Worm (Caenorhabditis elegans) whole organism, late embryonic: ENCODE results near the gene T06D4.1.
A peak's percentile ranks its signal among the peaks of the same experiment; 100 is the strongest.

Source experiments
- F13H6.1 ChIP-seq: sonication (generic microtip); optimal IDR thresholded peaks from 2 replicates; lab custom pipeline; 2016; ENCODE audit warnings: missing genetic modification characterization, missing compliant biosample characterization
- K09A11.1 ChIP-seq: sonication (generic microtip); optimal IDR thresholded peaks from 2 replicates; lab custom pipeline; 2017; ENCODE audit warnings: antibody characterized with exemption, mild to moderate bottlenecking, missing genetic modification characterization, missing compliant biosample characterization; ENCODE audit not compliant: insufficient read depth
- Y22D7AL.16 ChIP-seq: sonication (generic microtip); optimal IDR thresholded peaks from 2 replicates; lab custom pipeline; 2016; ENCODE audit warnings: missing genetic modification characterization, missing compliant biosample characterization
- ama-1 ChIP-seq: fragments of 150-350 bp; optimal IDR thresholded peaks from 2 replicates; lab custom pipeline; 2014
- ceh-14 ChIP-seq: sonication (generic microtip); optimal IDR thresholded peaks from 2 replicates; lab custom pipeline; 2016; ENCODE audit warnings: missing genotype, missing genetic modification characterization, missing compliant biosample characterization
- ceh-22 ChIP-seq: sonication (generic microtip); optimal IDR thresholded peaks from 2 replicates; lab custom pipeline; 2017; ENCODE audit warnings: missing biosample characterization, missing genetic modification characterization
- ceh-24 ChIP-seq: sonication (generic microtip); optimal IDR thresholded peaks from 2 replicates; lab custom pipeline; 2016; ENCODE audit warnings: mild to moderate bottlenecking, missing genetic modification characterization, missing compliant biosample characterization
- ceh-30 ChIP-seq: fragments of 150-350 bp; optimal IDR thresholded peaks from 2 replicates; lab custom pipeline; 2014; ENCODE audit warnings: missing biosample characterization, missing genetic modification characterization
- ceh-31 ChIP-seq: sonication (generic microtip); optimal IDR thresholded peaks from 2 replicates; lab custom pipeline; 2016; ENCODE audit warnings: missing genetic modification characterization, missing compliant biosample characterization
- ceh-45 ChIP-seq: fragments of 200-800 bp; sonication (Bioruptor generic); IDR thresholded peaks from 2 replicates; pipeline ENCODE4 v1.3.6; 2022; ENCODE audit warnings: missing genetic modification reagents, missing genetic modification characterization, missing compliant biosample characterization
- ceh-48 ChIP-seq: sonication (generic microtip); optimal IDR thresholded peaks from 2 replicates; lab custom pipeline; 2016; ENCODE audit warnings: missing genetic modification characterization, inconsistent platforms, missing compliant biosample characterization
- ceh-6 ChIP-seq: fragments of 200-800 bp; sonication (Bioruptor generic); optimal IDR thresholded peaks from 2 replicates; lab custom pipeline; 2018; ENCODE audit warnings: mild to moderate bottlenecking, missing genetic modification characterization, missing compliant biosample characterization
- ceh-9 ChIP-seq: sonication (generic microtip); optimal IDR thresholded peaks from 2 replicates; lab custom pipeline; 2016; ENCODE audit warnings: mild to moderate bottlenecking, missing genetic modification characterization, inconsistent platforms, missing compliant biosample characterization
- che-1 ChIP-seq: sonication (generic microtip); optimal IDR thresholded peaks from 2 replicates; lab custom pipeline; 2016; ENCODE audit warnings: mild to moderate bottlenecking, missing genetic modification characterization, missing compliant biosample characterization
- dmd-4 ChIP-seq: sonication (generic microtip); optimal IDR thresholded peaks from 2 replicates; lab custom pipeline; 2016; ENCODE audit warnings: borderline replicate concordance, missing genetic modification characterization, missing compliant biosample characterization
- dve-1 ChIP-seq: sonication (generic microtip); optimal IDR thresholded peaks from 2 replicates; lab custom pipeline; 2017; ENCODE audit warnings: antibody characterized with exemption, mild to moderate bottlenecking, missing genetic modification characterization, missing compliant biosample characterization
- elt-2 ChIP-seq: sonication (generic microtip); optimal IDR thresholded peaks from 2 replicates; lab custom pipeline; 2016; ENCODE audit warnings: missing genetic modification reagents, missing genetic modification characterization, missing compliant biosample characterization
- elt-4 ChIP-seq: sonication (generic microtip); optimal IDR thresholded peaks from 2 replicates; lab custom pipeline; 2016; ENCODE audit warnings: missing genetic modification characterization, missing compliant biosample characterization
- eyg-1 ChIP-seq: sonication (generic microtip); optimal IDR thresholded peaks from 2 replicates; lab custom pipeline; 2016; ENCODE audit warnings: missing genotype, missing genetic modification characterization, missing compliant biosample characterization
- fax-1 ChIP-seq: sonication (generic microtip); optimal IDR thresholded peaks from 2 replicates; lab custom pipeline; 2016; ENCODE audit warnings: missing genotype, missing genetic modification characterization, missing compliant biosample characterization
- hlh-13 ChIP-seq: fragments of 200-800 bp; sonication (Bioruptor generic); optimal IDR thresholded peaks from 2 replicates; lab custom pipeline; 2018; ENCODE audit warnings: mild to moderate bottlenecking, missing genetic modification characterization, missing compliant biosample characterization
- hlh-15 ChIP-seq: sonication (generic microtip); optimal IDR thresholded peaks from 2 replicates; lab custom pipeline; 2016; ENCODE audit warnings: missing genetic modification characterization, missing compliant biosample characterization
- hlh-30 ChIP-seq: sonication (generic microtip); optimal IDR thresholded peaks from 2 replicates; lab custom pipeline; 2017; ENCODE audit warnings: antibody characterized with exemption, missing genetic modification characterization, missing compliant biosample characterization; ENCODE audit not compliant: insufficient read depth
- hlh-8 ChIP-seq: sonication (generic microtip); optimal IDR thresholded peaks from 2 replicates; lab custom pipeline; 2016; ENCODE audit warnings: missing genotype, missing genetic modification characterization, missing compliant biosample characterization
- mec-3 ChIP-seq: sonication (generic microtip); optimal IDR thresholded peaks from 2 replicates; lab custom pipeline; 2016; ENCODE audit warnings: borderline replicate concordance, missing genetic modification characterization, missing compliant biosample characterization
- nfya-1 ChIP-seq: sonication (generic microtip); optimal IDR thresholded peaks from 2 replicates; lab custom pipeline; 2017; ENCODE audit warnings: missing genetic modification characterization, mild to moderate bottlenecking, missing compliant biosample characterization, antibody characterized with exemption, moderate library complexity
- odd-2 ChIP-seq: sonication (generic microtip); optimal IDR thresholded peaks from 2 replicates; lab custom pipeline; 2017; ENCODE audit warnings: antibody characterized with exemption, mild to moderate bottlenecking, missing genetic modification characterization, missing compliant biosample characterization
- pat-9 ChIP-seq: fragments of 200-800 bp; sonication (Bioruptor generic); optimal IDR thresholded peaks from 2 replicates; lab custom pipeline; 2018; ENCODE audit warnings: mild to moderate bottlenecking, missing genetic modification characterization, moderate library complexity, missing compliant biosample characterization
- pha-2 ChIP-seq: sonication (generic microtip); optimal IDR thresholded peaks from 2 replicates; lab custom pipeline; 2017; ENCODE audit warnings: mild to moderate bottlenecking, missing genetic modification characterization, missing compliant biosample characterization
- pros-1 ChIP-seq: fragments of 150-350 bp; optimal IDR thresholded peaks from 2 replicates; lab custom pipeline; 2014; ENCODE audit warnings: missing biosample characterization, missing genetic modification reagents, missing genetic modification characterization
- ref-2 ChIP-seq: sonication (generic microtip); optimal IDR thresholded peaks from 2 replicates; lab custom pipeline; 2016; ENCODE audit warnings: missing genetic modification characterization, missing compliant biosample characterization
- sdc-2 ChIP-seq: sonication (generic microtip); optimal IDR thresholded peaks from 2 replicates; lab custom pipeline; 2016; ENCODE audit warnings: missing genotype, missing genetic modification characterization, missing compliant biosample characterization
- sox-2 ChIP-seq: fragments of 200-800 bp; sonication (Bioruptor generic); IDR thresholded peaks from 2 replicates; pipeline ENCODE4 v1.3.6; 2022; ENCODE audit warnings: missing genetic modification reagents, missing genetic modification characterization, missing compliant biosample characterization
- sox-4 ChIP-seq: sonication (generic microtip); optimal IDR thresholded peaks from 2 replicates; lab custom pipeline; 2017; ENCODE audit warnings: mild to moderate bottlenecking, missing genetic modification characterization, inconsistent platforms, missing compliant biosample characterization
- unc-42 ChIP-seq: sonication (generic microtip); optimal IDR thresholded peaks from 2 replicates; lab custom pipeline; 2016; ENCODE audit warnings: missing genotype, missing genetic modification characterization, missing compliant biosample characterization
- ztf-16 ChIP-seq: sonication (generic microtip); optimal IDR thresholded peaks from 2 replicates; lab custom pipeline; 2017; ENCODE audit warnings: missing genetic modification characterization, missing compliant biosample characterization

T06D4.1 gene

DNA sequence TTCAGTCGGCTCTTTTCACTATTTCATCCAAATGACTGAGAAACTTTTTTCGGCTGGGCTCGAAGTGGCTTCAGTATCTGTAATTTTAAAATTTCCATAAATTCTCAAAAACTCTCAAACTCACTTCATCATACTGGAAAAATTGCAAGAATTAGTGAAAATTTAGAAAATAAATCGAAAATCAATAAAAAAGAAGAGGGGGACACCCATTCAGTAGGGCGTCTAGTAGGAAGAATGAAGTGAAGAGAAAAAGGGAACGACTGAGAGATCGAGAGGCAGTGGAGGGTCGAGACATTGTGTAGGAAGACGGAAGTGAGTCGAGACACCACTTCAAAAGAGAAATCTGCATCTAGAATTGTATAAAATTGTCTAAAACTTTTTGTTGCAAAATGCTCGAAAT is 7.8 kb upstream of the T06D4.1 start:
- TF ChIP-seq odd-2 (tag; lab: Kevin White, UChicago) (no peak), ceh-31 (peak; percentile 24), ceh-48 (tag; lab: Kevin White, UChicago) (peak; percentile 96), sdc-2 (no peak), Y22D7AL.16 (tag; lab: Kevin White, UChicago) (no peak), nfya-1 (tag; lab: Kevin White, UChicago) (peak; percentile 43), dmd-4 (no peak), unc-42 (peak; percentile 43), hlh-30 (tag; lab: Kevin White, UChicago) (no peak), sox-4 (tag; lab: Kevin White, UChicago) (no peak), pat-9 (tag; lab: Kevin White, UChicago) (no peak)

DNA sequence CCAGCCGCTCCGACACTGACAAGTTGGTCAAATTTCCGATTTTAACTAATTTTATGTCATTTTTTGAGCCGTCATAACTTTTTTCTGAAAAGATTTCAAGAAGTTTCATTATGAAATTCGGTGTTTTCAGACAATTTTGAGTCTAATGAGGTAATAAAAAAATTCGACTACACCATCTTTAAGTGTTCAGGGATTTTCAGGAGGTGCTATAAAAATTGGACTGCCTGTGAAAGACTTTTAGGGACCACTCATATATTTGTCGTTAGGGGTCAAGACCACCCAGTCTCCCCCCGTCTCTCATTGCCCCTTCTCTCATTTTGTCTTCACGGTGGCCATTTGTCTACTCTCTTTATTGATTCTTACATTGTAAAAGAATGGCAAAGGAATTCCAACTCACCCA is 6.9 kb upstream of the T06D4.1 start, which contains the start of gene bath-10:
TSS of gene bath-10 (plus strand) at position 301 of the 400 bp plus-strand sequence.
- TF ChIP-seq elt-4 (tag; lab: Kevin White, UChicago) (no peak), ref-2 (tag; lab: Kevin White, UChicago) (no peak), eyg-1 (tag; lab: Kevin White, UChicago) (no peak), mec-3 (tag; lab: Kevin White, UChicago) (no peak), dve-1 (tag; lab: Kevin White, UChicago) (no peak), ceh-30 (tag; lab: Kevin White, UChicago) (no peak), hlh-15 (tag; lab: Kevin White, UChicago) (no peak)
- TF ChIP-seq, all 69 proteins: peak for 0

DNA sequence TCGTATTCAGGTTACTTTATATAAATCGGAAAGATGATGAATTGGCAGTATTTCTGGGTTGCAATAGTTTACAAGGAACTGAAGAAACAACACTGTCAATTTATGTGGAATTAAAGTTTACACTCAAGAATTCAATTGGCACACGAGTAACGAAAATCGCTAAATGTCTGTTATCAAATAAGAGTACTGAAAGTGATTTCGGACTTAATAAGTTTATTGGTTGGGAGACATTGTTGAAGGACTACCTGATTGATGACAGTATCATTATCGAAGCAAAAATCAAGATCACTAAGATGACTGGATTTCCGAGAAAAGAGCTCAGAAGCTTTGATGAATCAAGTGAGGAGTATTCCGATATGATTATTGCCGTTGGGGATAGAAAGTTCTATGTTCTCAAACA is 6.3 kb upstream of the T06D4.1 start:
- TF ChIP-seq F13H6.1 (tag; lab: Kevin White, UChicago) = no peak
- TF ChIP-seq ceh-31 = no peak
- no peak for TF ChIP-seq ceh-22 (tag; lab: Kevin White, UChicago)
- TF ChIP-seq hlh-8 (tag; lab: Kevin White, UChicago) = no peak
- no peak for TF ChIP-seq che-1 (tag; lab: Kevin White, UChicago)
- TF ChIP-seq pha-2 (tag; lab: Kevin White, UChicago) = no peak
- no peak for TF ChIP-seq odd-2 (tag; lab: Kevin White, UChicago)
- TF ChIP-seq eyg-1 (tag; lab: Kevin White, UChicago) = no peak
- no peak for TF ChIP-seq fax-1
- no peak for TF ChIP-seq hlh-13 (GFP tag; lab: Kevin White, UChicago)
- no peak for TF ChIP-seq sox-2 (GFP tag; lab: Robert Waterston, UW)
- no peak for TF ChIP-seq K09A11.1
- TF ChIP-seq ama-1 (lab: Kevin White, UChicago) = no peak
- TF ChIP-seq ceh-9 (tag; lab: Kevin White, UChicago) = no peak
- TF ChIP-seq elt-2 (tag; lab: Kevin White, UChicago) = no peak
- TF ChIP-seq ceh-24 (tag; lab: Kevin White, UChicago) = no peak
- no peak for TF ChIP-seq ceh-14

DNA sequence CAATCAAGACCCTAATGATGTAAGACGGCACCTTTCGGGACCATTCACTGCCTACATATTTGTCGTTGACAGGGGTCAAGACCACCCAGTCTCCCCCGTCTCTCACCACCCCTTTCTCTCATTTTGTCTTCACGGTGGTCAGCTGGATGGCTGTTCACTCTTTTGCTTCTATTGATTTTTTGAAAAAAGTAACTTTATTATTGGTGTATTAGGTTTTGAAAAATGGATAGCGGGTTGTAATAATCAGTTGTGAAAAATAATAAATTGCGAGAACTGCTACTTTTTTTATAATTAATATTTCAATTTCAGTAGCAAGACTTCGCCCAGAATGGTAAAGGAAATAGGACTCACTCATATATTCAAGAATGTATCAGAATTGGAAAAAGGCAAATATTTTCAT is 4.8 kb upstream of the T06D4.1 start, which contains the start of gene bath-9:
TSS of gene bath-9 (plus strand) at position 301 of the 400 bp plus-strand sequence.
- TF ChIP-seq sdc-2 = no peak
- no peak for TF ChIP-seq unc-42
- TF ChIP-seq hlh-30 (tag; lab: Kevin White, UChicago) = no peak
- no peak for TF ChIP-seq ceh-45 (GFP tag; lab: Robert Waterston, UW)
- TF ChIP-seq ceh-6 = no peak
- no peak for TF ChIP-seq pros-1
- no peak for TF ChIP-seq ztf-16 (tag; lab: Kevin White, UChicago)
